Worm (Caenorhabditis elegans): Measurements from ENCODE around the gene skr-17.

skr-17 gene

DNA sequence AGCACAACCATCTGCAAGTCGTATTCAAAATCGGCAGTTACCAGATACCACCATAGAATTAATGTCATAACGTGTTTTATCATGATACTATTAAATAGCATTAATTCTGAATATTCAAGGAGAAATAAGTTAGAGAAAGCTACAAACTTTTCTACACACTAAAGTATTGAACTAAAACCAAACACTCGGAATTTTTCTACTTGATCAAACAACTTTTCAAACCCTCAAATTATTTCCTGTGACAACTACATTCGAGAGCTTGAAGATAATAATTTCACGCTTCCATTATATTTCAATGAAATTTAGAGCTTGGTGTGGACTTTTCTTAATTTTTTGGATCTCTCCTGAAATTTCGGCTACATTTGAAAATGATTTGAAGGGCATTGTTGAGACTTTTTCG lies 39.1 kb downstream of the skr-17 start, which contains the start of gene irld-47:
Gene irld-47, minus strand, starts transcription at position 101 of the 400 bp plus-strand sequence.
- TF ChIP-seq mml-1 (tag; optimal IDR thresholded peaks at IDR 0.05) (no peak), ceh-28 (tag; optimal IDR thresholded peaks at IDR 0.05) (no peak), daf-12 (tag; optimal IDR thresholded peaks at IDR 0.05) (no peak), unc-39 (tag; optimal IDR thresholded peaks at IDR 0.05) (no peak)

- TF ChIP-seq ceh-16 (tag; optimal IDR thresholded peaks at IDR 0.05) (no peak), snpc-4 (tag; optimal IDR thresholded peaks at IDR 0.05) (no peak), lsy-12 (tag; optimal IDR thresholded peaks at IDR 0.05) (no peak), R02D3.7 (tag; optimal IDR thresholded peaks at IDR 0.05) (no peak), nhr-11 (tag; optimal IDR thresholded peaks at IDR 0.05) (no peak), mdl-1 (tag; optimal IDR thresholded peaks at IDR 0.05) (no peak), skn-1 (tag; optimal IDR thresholded peaks at IDR 0.05) (no peak), elt-2 (tag; optimal IDR thresholded peaks at IDR 0.05) (no peak), fkh-2 (tag; optimal IDR thresholded peaks at IDR 0.05) (no peak), elt-3 (tag; optimal IDR thresholded peaks at IDR 0.05) (no peak), pha-4 (tag; optimal IDR thresholded peaks at IDR 0.05) (no peak), aly-2 (tag; optimal IDR thresholded peaks at IDR 0.05) (no peak), nhr-23 (tag; optimal IDR thresholded peaks at IDR 0.05) (no peak), nhr-12 (tag; optimal IDR thresholded peaks at IDR 0.05) (no peak), lin-15B (tag; optimal IDR thresholded peaks at IDR 0.05) (no peak), mml-1 (tag; optimal IDR thresholded peaks at IDR 0.05) (no peak), nhr-67 (tag; optimal IDR thresholded peaks at IDR 0.05) (no peak), ceh-9 (tag; optimal IDR thresholded peaks at IDR 0.05) (no peak), ceh-82 (tag; optimal IDR thresholded peaks at IDR 0.05) (no peak)
These were observed 41.8 kb downstream of the skr-17 start, which contains the start of gene srw-62 for ce11 chrII:7825107-7825506. Gene srw-62 (plus strand): TSS chrII:7825407.

DNA sequence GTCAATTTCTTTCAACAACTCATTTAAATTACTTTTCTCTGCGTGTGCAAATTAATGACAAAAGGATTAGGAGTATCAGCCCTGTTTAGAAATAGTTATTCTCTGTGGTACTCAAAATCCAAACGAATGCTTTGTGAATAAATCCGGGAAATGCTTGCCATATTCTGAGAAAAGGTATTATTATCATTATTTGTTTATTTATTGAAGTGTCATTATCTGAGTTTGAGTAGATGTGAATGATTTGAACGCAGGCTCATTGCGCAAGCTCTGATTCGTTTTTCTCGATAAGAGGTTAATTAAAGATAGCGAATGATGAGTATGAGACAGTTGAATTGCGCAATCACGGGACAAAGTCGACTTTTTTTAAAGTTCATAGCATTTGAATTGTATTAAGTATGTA lies 44.6 kb downstream of the skr-17 start:
- no peak for TF ChIP-seq R02D3.7 (tag; optimal IDR thresholded peaks at IDR 0.05)
- TF ChIP-seq nhr-77 (tag; optimal IDR thresholded peaks at IDR 0.05) = no peak
- no peak for TF ChIP-seq ceh-9 (tag; optimal IDR thresholded peaks at IDR 0.05)
- TF ChIP-seq eor-1 (tag; optimal IDR thresholded peaks at IDR 0.05) = no peak
- no peak for TF ChIP-seq aly-2 (tag; optimal IDR thresholded peaks at IDR 0.05)
- TF ChIP-seq nhr-25 (tag; optimal IDR thresholded peaks at IDR 0.05) = no peak
- no peak for TF ChIP-seq unc-62 (GFP tag; optimal IDR thresholded peaks at IDR 0.05)
- TF ChIP-seq nhr-43 (tag; optimal IDR thresholded peaks at IDR 0.05; ENCODE audit: poor library complexity, severe bottlenecking) = no peak
- TF ChIP-seq ceh-16 (tag; optimal IDR thresholded peaks at IDR 0.05) = no peak
- no peak for TF ChIP-seq nhr-23 (tag; optimal IDR thresholded peaks at IDR 0.05)
- TF ChIP-seq hmg-11 (tag; optimal IDR thresholded peaks at IDR 0.05) = no peak
- no peak for TF ChIP-seq snpc-4 (tag; optimal IDR thresholded peaks at IDR 0.05)
- no peak for TF ChIP-seq egl-27 (tag; optimal IDR thresholded peaks at IDR 0.05)
- TF ChIP-seq elt-2 (tag; optimal IDR thresholded peaks at IDR 0.05) = no peak

ce11 chrII:7829616-7830015 lies 46.3 kb downstream of the skr-17 start:
- no peak for TF ChIP-seq nhr-43 (tag; optimal IDR thresholded peaks at IDR 0.05; ENCODE audit: poor library complexity, severe bottlenecking)
- TF ChIP-seq ZK546.5 (tag; optimal IDR thresholded peaks at IDR 0.05) = no peak
- TF ChIP-seq eor-1 (tag; optimal IDR thresholded peaks at IDR 0.05) = no peak
- TF ChIP-seq zag-1 (tag; optimal IDR thresholded peaks at IDR 0.05) = no peak
- no peak for TF ChIP-seq nhr-12 (tag; optimal IDR thresholded peaks at IDR 0.05)
- TF ChIP-seq ama-1 (optimal IDR thresholded peaks at IDR 0.05) = no peak
- TF ChIP-seq nhr-237 (tag; optimal IDR thresholded peaks at IDR 0.05) = no peak
- TF ChIP-seq hmg-11 (tag; optimal IDR thresholded peaks at IDR 0.05) = no peak
- TF ChIP-seq nhr-77 (tag; optimal IDR thresholded peaks at IDR 0.05) = no peak
- no peak for TF ChIP-seq egl-27 (tag; optimal IDR thresholded peaks at IDR 0.05)
- no peak for TF ChIP-seq nhr-28 (tag; optimal IDR thresholded peaks at IDR 0.05)
- no peak for TF ChIP-seq lin-39 (tag; optimal IDR thresholded peaks at IDR 0.05)
- TF ChIP-seq skn-1 (tag; optimal IDR thresholded peaks at IDR 0.05) = no peak

ce11 chrII:7832054-7832453 lies 48.7 kb downstream of the skr-17 start, which contains the start of gene T09A5.14:
Gene T09A5.14 (plus strand): TSS chrII:7832354.
- TF ChIP-seq egl-27 (tag; optimal IDR thresholded peaks at IDR 0.05) (no peak), hmg-11 (tag; optimal IDR thresholded peaks at IDR 0.05) (no peak), ztf-11 (tag; optimal IDR thresholded peaks at IDR 0.05) (no peak), skn-1 (tag; optimal IDR thresholded peaks at IDR 0.05) (no peak), nhr-11 (tag; optimal IDR thresholded peaks at IDR 0.05) (no peak), ZK546.5 (tag; optimal IDR thresholded peaks at IDR 0.05) (no peak), ceh-82 (tag; optimal IDR thresholded peaks at IDR 0.05) (no peak), R02D3.7 (tag; optimal IDR thresholded peaks at IDR 0.05) (no peak), nfya-1 (tag; optimal IDR thresholded peaks at IDR 0.05; ENCODE audit: insufficient read depth) (no peak), nhr-23 (tag; optimal IDR thresholded peaks at IDR 0.05) (no peak), nhr-12 (tag; optimal IDR thresholded peaks at IDR 0.05) (no peak), lin-39 (tag; optimal IDR thresholded peaks at IDR 0.05) (no peak)

Data from whole organism, L3 larva.